Worm (Caenorhabditis elegans): ENCODE data around the gene smex-2.

DNA sequence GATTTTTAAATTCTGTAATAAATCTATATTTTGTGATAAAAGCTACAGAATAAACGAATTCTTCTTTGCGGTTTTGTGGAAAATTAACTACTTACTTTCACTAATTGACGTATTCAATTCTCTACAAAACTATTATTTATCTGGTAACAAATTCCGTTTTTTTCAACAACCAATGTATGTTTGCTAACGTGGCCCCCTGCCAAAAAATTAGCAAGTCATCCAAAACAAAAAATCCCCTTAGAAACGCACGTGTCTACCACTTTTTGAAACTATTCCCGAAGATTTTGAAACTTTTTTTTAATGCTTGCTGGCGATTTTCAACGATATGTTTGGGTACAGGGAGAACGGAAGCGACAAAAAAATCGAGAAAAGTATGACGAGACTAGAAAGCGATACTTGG is 45.7 kb upstream of the smex-2 start, which contains the start of gene F49H12.2:
- TF ChIP-seq zag-1 (tag; optimal IDR thresholded peaks at IDR 0.05) (no peak), hmg-1.1 (GFP tag; IDR thresholded peaks at IDR 0.05) (no peak), ZK546.5 (tag; optimal IDR thresholded peaks at IDR 0.05) (no peak), F44E2.7 (GFP tag; IDR thresholded peaks at IDR 0.05) (no peak), ama-1 (optimal IDR thresholded peaks at IDR 0.05) (no peak), pqm-1 (tag; optimal IDR thresholded peaks at IDR 0.05) (no peak), F26F4.8 (GFP tag; conservative IDR thresholded peaks at IDR 0.05) (no peak), spr-3 (GFP tag; optimal IDR thresholded peaks at IDR 0.05) (no peak)

Measured in whole organism, L4 larva.